Fruit fly (Drosophila melanogaster): ENCODE data around the gene cas.
A peak's percentile ranks its signal among the peaks of the same experiment; 100 is the strongest.

Gene cas

DNA sequence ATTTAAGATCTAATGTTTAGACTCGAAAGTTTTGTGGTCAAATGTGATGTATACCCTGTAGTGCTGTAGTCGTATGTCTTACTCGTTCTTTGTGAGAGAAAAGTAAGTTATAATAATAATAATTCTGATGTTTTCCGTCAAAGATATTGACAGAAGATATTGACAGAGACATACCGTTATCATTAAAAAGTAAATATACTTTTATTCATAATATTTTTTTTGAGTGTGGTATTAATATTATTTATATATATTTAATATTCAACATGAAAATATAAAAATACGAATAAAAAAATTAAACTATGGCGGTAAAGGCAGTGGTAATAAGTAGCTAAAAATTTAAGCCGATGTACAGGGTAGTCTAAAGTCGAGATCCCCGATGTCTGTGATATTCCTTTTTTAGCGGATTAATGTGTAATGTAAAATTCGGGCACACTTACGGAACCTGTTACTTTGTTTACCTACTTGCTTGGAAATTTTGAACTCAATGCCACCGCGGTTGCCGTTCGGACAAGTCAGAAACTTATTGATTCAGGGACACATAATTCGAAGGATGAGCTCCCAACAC lies 19.8 kb upstream of the cas start, which contains the start of the genes CG2100 and CG1236 (continued):
- TF ChIP-seq pros (GFP tag; optimal IDR thresholded peaks at IDR 0.05) (no peak), dpn (GFP tag; optimal IDR thresholded peaks at IDR 0.05) (peak; percentile 51 to 84), CG2889 (GFP tag; IDR thresholded peaks at IDR 0.05) (peak; percentile 49; the same call in 1 of the 3 replicates), CG12744 (GFP tag; optimal IDR thresholded peaks at IDR 0.05) (peak; percentile 20), CG12391 (tag; optimal IDR thresholded peaks at IDR 0.05) (peak; percentile 94), vfl (GFP tag; optimal IDR thresholded peaks at IDR 0.05) (peak; percentile 20), bsh (GFP tag; optimal IDR thresholded peaks at IDR 0.05) (peak; percentile 73 to 89), CG6683 (GFP tag; optimal IDR thresholded peaks at IDR 0.05) (peak; percentile 67), kni (GFP tag; optimal IDR thresholded peaks at IDR 0.05) (no peak), CG1647 (GFP tag; optimal IDR thresholded peaks at IDR 0.05) (peak; percentile 8), CG32772 (GFP tag; IDR thresholded peaks at IDR 0.05) (peak; percentile 46; the same call in 1 of the 2 replicates), Side (GFP tag; optimal IDR thresholded peaks at IDR 0.05) (no peak), CG6175 (GFP tag; IDR thresholded peaks at IDR 0.05) (no peak), ind (GFP tag; optimal IDR thresholded peaks at IDR 0.05) (peak; percentile 81), CG8478 (optimal IDR thresholded peaks at IDR 0.05) (no peak), Oli (tag; optimal IDR thresholded peaks at IDR 0.05) (peak; percentile 88), lmd (GFP tag; IDR thresholded peaks at IDR 0.05) (no peak; the same call in 1 of the 2 replicates), Jarid2 (GFP tag; optimal IDR thresholded peaks at IDR 0.05) (peak; percentile 60), dan (GFP tag; IDR thresholded peaks at IDR 0.05) (no peak), HHEX (GFP tag; optimal IDR thresholded peaks at IDR 0.05) (peak; percentile 86), TFAM (GFP tag; optimal IDR thresholded peaks at IDR 0.05) (no peak), CG10654 (GFP tag; optimal IDR thresholded peaks at IDR 0.05) (peak; percentile 81), fd64A (GFP tag; optimal IDR thresholded peaks at IDR 0.05) (no peak), CG4707 (GFP tag; optimal IDR thresholded peaks at IDR 0.05) (peak; percentile 31), CG16863 (GFP tag; optimal IDR thresholded peaks at IDR 0.05) (peak; percentile 47), CG2199 (GFP tag; IDR thresholded peaks at IDR 0.05) (no peak), CG1792 (GFP tag; optimal IDR thresholded peaks at IDR 0.05) (peak; percentile 7), CG15011 (GFP tag; optimal IDR thresholded peaks at IDR 0.05) (no peak), Hmr (GFP tag; optimal IDR thresholded peaks at IDR 0.05) (peak; percentile 89), hbn (GFP tag; IDR thresholded peaks at IDR 0.05; ENCODE audit: partially characterized antibody) (no peak), CG8388 (GFP tag; optimal IDR thresholded peaks at IDR 0.05) (peak; percentile 90), CG2875 (GFP tag; optimal IDR thresholded peaks at IDR 0.05) (peak; percentile 79), Xrp1 (GFP tag; IDR thresholded peaks at IDR 0.05) (peak; percentile 83), CG2678 (tag; optimal IDR thresholded peaks at IDR 0.05) (peak; percentile 92), ci (GFP tag; IDR thresholded peaks at IDR 0.05) (no peak; the same call in 2 of the 3 replicates), CG32532 (GFP tag; IDR thresholded peaks at IDR 0.05) (peak; percentile 68; the same call in 1 of the 2 replicates), NK7.1 (GFP tag; optimal IDR thresholded peaks at IDR 0.05) (no peak), Meics (GFP tag; optimal IDR thresholded peaks at IDR 0.05) (peak; percentile 85), trem (tag; optimal IDR thresholded peaks at IDR 0.05) (peak; percentile 82), zfh1 (GFP tag; IDR thresholded peaks at IDR 0.05) (peak; percentile 71; the same call in 2 of the 3 replicates), CG31224 (GFP tag; IDR thresholded peaks at IDR 0.05) (peak; percentile 72; the same call in 1 of the 2 replicates), Atf-2 (GFP tag; optimal IDR thresholded peaks at IDR 0.05) (peak; percentile 31), Kr (GFP tag; optimal IDR thresholded peaks at IDR 0.05) (no peak), disco-r (GFP tag; optimal IDR thresholded peaks at IDR 0.05) (peak; percentile 22), HmgD (GFP tag; optimal IDR thresholded peaks at IDR 0.05) (no peak), ttk (GFP tag; IDR thresholded peaks at IDR 0.05) (peak; percentile 77), Asciz (GFP tag; optimal IDR thresholded peaks at IDR 0.05) (peak; percentile 77), Ets65A (GFP tag) (peak; percentile 88), CG12236 (GFP tag; optimal IDR thresholded peaks at IDR 0.05) (no peak), CG30020 (tag; optimal IDR thresholded peaks at IDR 0.05) (peak; percentile 70)

Measured in whole organism, embryonic.